Fruit fly (Drosophila melanogaster): ENCODE results near the gene fbl.

Gene fbl

dm6 chr3L:20432297-20432696 is 48.1 kb downstream of the fbl start, which contains the start of the genes Las and Psn:
Gene Las (minus strand): TSS chr3L:20432361.
Gene Psn (plus strand): TSS chr3L:20432468.
- TF ChIP-seq Dll (optimal IDR thresholded peaks at IDR 0.05) = no peak
- TF ChIP-seq CG8478 (optimal IDR thresholded peaks at IDR 0.05) = no peak
- no peak for TF ChIP-seq usp (GFP tag; optimal IDR thresholded peaks at IDR 0.05)
- no peak for TF ChIP-seq psq (optimal IDR thresholded peaks at IDR 0.05)
- TF ChIP-seq EcR (GFP tag; optimal IDR thresholded peaks at IDR 0.05) = no peak
- no peak for TF ChIP-seq pan (optimal IDR thresholded peaks at IDR 0.05)

- TF ChIP-seq EcR (GFP tag; optimal IDR thresholded peaks at IDR 0.05) (no peak), usp (GFP tag; optimal IDR thresholded peaks at IDR 0.05) (no peak), CG8478 (optimal IDR thresholded peaks at IDR 0.05) (no peak), pan (optimal IDR thresholded peaks at IDR 0.05) (no peak), psq (optimal IDR thresholded peaks at IDR 0.05) (no peak), Dll (optimal IDR thresholded peaks at IDR 0.05) (no peak)
Observed at dm6 chr3L:20436069-20436468, 51.8 kb downstream of the fbl start, which contains the start of the genes mRpL15 and CtIP. Gene mRpL15 (minus strand): TSS chr3L:20436209. Gene CtIP (plus strand): TSS chr3L:20436250.

- no peak for TF ChIP-seq Dll (optimal IDR thresholded peaks at IDR 0.05)
- no peak for TF ChIP-seq usp (GFP tag; optimal IDR thresholded peaks at IDR 0.05)
- TF ChIP-seq psq (optimal IDR thresholded peaks at IDR 0.05) = no peak
- TF ChIP-seq pan (optimal IDR thresholded peaks at IDR 0.05) = no peak
- TF ChIP-seq CG8478 (optimal IDR thresholded peaks at IDR 0.05) = no peak
- TF ChIP-seq EcR (GFP tag; optimal IDR thresholded peaks at IDR 0.05) = no peak
Observed at dm6 chr3L:20439772-20440171, 55.5 kb downstream of the fbl start, which contains the start of gene Hpd. Gene Hpd (minus strand): TSS chr3L:20439872.

dm6 chr3L:20440902-20441429 is 56.7 kb downstream of the fbl start:
- no peak for TF ChIP-seq CG8478 (optimal IDR thresholded peaks at IDR 0.05)
- no peak for TF ChIP-seq EcR (GFP tag; optimal IDR thresholded peaks at IDR 0.05)
- TF ChIP-seq Dll (optimal IDR thresholded peaks at IDR 0.05) = no peak
- TF ChIP-seq psq (optimal IDR thresholded peaks at IDR 0.05) = no peak
- no peak for TF ChIP-seq usp (GFP tag; optimal IDR thresholded peaks at IDR 0.05)
- no peak for TF ChIP-seq pan (optimal IDR thresholded peaks at IDR 0.05)

Data from whole organism.